Worm (Caenorhabditis elegans) whole organism, L4/young adult: ENCODE data around the gene lpd-7.

Source experiments
- W03F9.2 ChIP-seq: fragments of 150-350 bp; optimal IDR thresholded peaks from 2 replicates; lab custom pipeline; 2014; ENCODE audit warnings: missing biosample characterization, missing genetic modification characterization
- dao-5 ChIP-seq: sonication (generic microtip); optimal IDR thresholded peaks from 2 replicates; lab custom pipeline; 2016; ENCODE audit warnings: missing genotype, missing genetic modification characterization, moderate library complexity, missing compliant biosample characterization
- him-1 ChIP-seq: sonication (generic microtip); optimal IDR thresholded peaks from 2 replicates; lab custom pipeline; 2016; ENCODE audit warnings: missing genotype, missing genetic modification reagents, missing genetic modification characterization, missing compliant biosample characterization

DNA sequence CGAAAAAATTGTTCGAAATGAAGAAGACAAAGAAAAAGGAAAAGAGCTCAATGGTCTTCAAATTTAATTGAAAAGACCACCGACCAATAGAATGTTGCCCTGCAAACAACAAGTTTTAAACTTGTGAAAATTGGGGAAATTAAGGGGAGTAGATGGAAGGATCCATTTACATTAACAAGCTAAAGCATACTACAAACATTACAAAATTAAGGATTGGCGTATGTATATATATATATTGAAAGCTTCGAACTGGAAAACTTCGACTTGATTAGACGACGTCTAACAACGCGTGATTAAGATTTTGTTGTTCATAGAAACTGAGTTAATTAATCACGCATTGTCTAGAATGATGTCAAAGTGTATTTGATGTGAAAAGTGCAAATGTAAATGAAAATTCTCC, 15.1 kb downstream of the lpd-7 start, which contains the start of gene R13A5.15:
- TF ChIP-seq dao-5 (tag; lab: Kevin White, UChicago) (no peak), him-1 (tag; lab: Kevin White, UChicago) (no peak), W03F9.2 (no peak)
